Worm (Caenorhabditis elegans): ENCODE data around the gene fbxa-88.

DNA sequence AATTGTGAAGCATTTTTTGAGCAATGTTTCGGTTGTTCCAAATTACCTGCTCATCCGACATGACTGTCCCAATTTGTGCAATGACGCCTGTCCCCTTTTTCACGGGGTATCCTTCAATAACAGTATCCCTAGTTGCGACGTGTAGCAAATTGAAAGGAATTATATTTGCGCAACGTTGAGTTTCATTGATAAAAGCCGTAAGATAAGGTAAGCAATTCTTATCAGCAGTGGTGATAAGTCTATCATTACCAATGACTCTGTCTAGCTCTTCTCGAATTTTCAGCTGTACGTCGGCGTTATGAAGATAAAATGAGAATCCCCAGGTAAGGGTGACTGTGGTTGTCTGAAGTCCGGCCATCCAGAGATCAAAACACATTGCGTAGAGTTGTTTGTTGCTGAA lies 31.2 kb upstream of the fbxa-88 start:
- TF ChIP-seq him-1 (tag; optimal IDR thresholded peaks at IDR 0.05), result no peak
- TF ChIP-seq W03F9.2 (tag; optimal IDR thresholded peaks at IDR 0.05), result no peak
- no peak for TF ChIP-seq dao-5 (tag; optimal IDR thresholded peaks at IDR 0.05)

Data from whole organism, L4/young adult.